Fruit fly (Drosophila melanogaster) whole organism, prepupa: Measurements from ENCODE around the gene CG9922.

Experiments
- Blimp-1 ChIP-seq: fragments of 200-800 bp; sonication (Bioruptor generic); optimal IDR thresholded peaks from 3 replicates; lab custom pipeline; 2017; ENCODE audit warnings: missing biosample characterization, missing genetic modification characterization, mild to moderate bottlenecking, moderate library complexity, missing genetic modification reagents
- CG10631 ChIP-seq: fragments of 200-800 bp; sonication (Bioruptor generic); optimal IDR thresholded peaks from 2 replicates; lab custom pipeline; 2016; ENCODE audit warnings: missing biosample characterization, missing genetic modification characterization
- CG11762 ChIP-seq: fragments of 200-800 bp; sonication (Bioruptor generic); optimal IDR thresholded peaks from 3 replicates; lab custom pipeline; 2016; ENCODE audit warnings: missing biosample characterization, missing genetic modification characterization; ENCODE audit not compliant: insufficient read depth
- CG11902 ChIP-seq: fragments of 200-800 bp; sonication (Bioruptor generic); optimal IDR thresholded peaks from 3 replicates; lab custom pipeline; 2016; ENCODE audit warnings: missing biosample characterization, missing genetic modification characterization
- CG15336 ChIP-seq: fragments of 200-800 bp; sonication (Bioruptor generic); IDR thresholded peaks from 2 replicates; pipeline ENCODE4 v1.3.6; 2022; ENCODE audit warnings: missing biosample characterization, missing genetic modification characterization
- CG1621 ChIP-seq: fragments of 200-800 bp; sonication (Bioruptor generic); optimal IDR thresholded peaks from 3 replicates; lab custom pipeline; 2018; ENCODE audit warnings: missing biosample characterization, mild to moderate bottlenecking, missing genetic modification characterization
- CG3032 ChIP-seq: fragments of 200-800 bp; optimal IDR thresholded peaks from 2 replicates; lab custom pipeline; 2019; ENCODE audit warnings: missing biosample characterization, mild to moderate bottlenecking, missing genetic modification characterization, moderate library complexity
- CG31627 ChIP-seq: fragments of 200-800 bp; sonication (Bioruptor generic); optimal IDR thresholded peaks from 3 replicates; lab custom pipeline; 2016; ENCODE audit warnings: missing biosample characterization, missing genetic modification characterization
- CG32006 ChIP-seq: fragments of 200-800 bp; sonication (Bioruptor generic); optimal IDR thresholded peaks from 3 replicates; lab custom pipeline; 2017; ENCODE audit warnings: missing biosample characterization, mild to moderate bottlenecking, missing genetic modification characterization
- CG3919 ChIP-seq: fragments of 200-800 bp; sonication (Bioruptor generic); optimal IDR thresholded peaks from 3 replicates; lab custom pipeline; 2016; ENCODE audit warnings: missing biosample characterization, missing genetic modification characterization
- CG4318 ChIP-seq: fragments of 200-800 bp; sonication (Bioruptor generic); optimal IDR thresholded peaks from 3 replicates; lab custom pipeline; 2017; ENCODE audit warnings: missing biosample characterization, mild to moderate bottlenecking, missing genetic modification characterization
- CG6163 ChIP-seq: fragments of 200-800 bp; sonication (Bioruptor generic); IDR thresholded peaks from 3 replicates; pipeline ENCODE4 v1.3.6; 2022; ENCODE audit warnings: missing biosample characterization, missing genetic modification characterization
- CG6276 ChIP-seq: fragments of 200-800 bp; sonication (Bioruptor generic); optimal IDR thresholded peaks from 2 replicates; lab custom pipeline; 2017; ENCODE audit warnings: missing biosample characterization, mild to moderate bottlenecking, missing genetic modification characterization
- CG6792 ChIP-seq: fragments of 200-800 bp; sonication (Bioruptor generic); optimal IDR thresholded peaks from 3 replicates; lab custom pipeline; 2016; ENCODE audit warnings: missing biosample characterization, missing genetic modification characterization
- CG6808 ChIP-seq: fragments of 200-800 bp; sonication (Bioruptor generic); optimal IDR thresholded peaks from 3 replicates; lab custom pipeline; 2017; ENCODE audit warnings: missing biosample characterization, missing genetic modification characterization, mild to moderate bottlenecking, moderate library complexity, missing genetic modification reagents
- CG6854 ChIP-seq: fragments of 200-800 bp; sonication (Bioruptor generic); optimal IDR thresholded peaks from 2 replicates; lab custom pipeline; 2017; ENCODE audit warnings: missing biosample characterization, mild to moderate bottlenecking, missing genetic modification characterization
- CG7368 ChIP-seq: fragments of 200-800 bp; sonication (Bioruptor generic); optimal IDR thresholded peaks from 3 replicates; lab custom pipeline; 2016; ENCODE audit warnings: missing biosample characterization, missing genetic modification characterization
- CG8119 ChIP-seq: fragments of 200-800 bp; sonication (Bioruptor generic); IDR thresholded peaks from 3 replicates; pipeline ENCODE4 v1.3.6; 2022; ENCODE audit warnings: missing biosample characterization, missing genetic modification characterization
- CG9139 ChIP-seq: fragments of 200-800 bp; sonication (Bioruptor generic); optimal IDR thresholded peaks from 3 replicates; lab custom pipeline; 2017; ENCODE audit warnings: missing biosample characterization, mild to moderate bottlenecking, missing genetic modification characterization
- Eip78C ChIP-seq: fragments of 200-800 bp; sonication (Bioruptor generic); peaks from one replicate; lab custom pipeline; 2016; ENCODE audit warnings: missing biosample characterization, missing genetic modification characterization
- Eip93F ChIP-seq: fragments of 200-800 bp; sonication (Bioruptor generic); optimal IDR thresholded peaks from 2 replicates; lab custom pipeline; 2016; ENCODE audit warnings: missing biosample characterization, mild to moderate bottlenecking, missing genetic modification characterization
- Ets21C ChIP-seq: fragments of 200-800 bp; sonication (Bioruptor generic); optimal IDR thresholded peaks from 3 replicates; lab custom pipeline; 2016; ENCODE audit warnings: missing biosample characterization, missing genetic modification characterization
- Gug ChIP-seq: fragments of 200-800 bp; sonication (Bioruptor generic); IDR thresholded peaks from 2 replicates; pipeline ENCODE4 v1.3.6; 2022; ENCODE audit warnings: missing biosample characterization, missing genetic modification characterization
- Hr39 ChIP-seq: fragments of 200-800 bp; sonication (Bioruptor generic); optimal IDR thresholded peaks from 2 replicates; lab custom pipeline; 2016; ENCODE audit warnings: missing biosample characterization, missing genetic modification characterization
- Lpt ChIP-seq: fragments of 200-800 bp; sonication (Bioruptor generic); optimal IDR thresholded peaks from 3 replicates; lab custom pipeline; 2016; ENCODE audit warnings: missing biosample characterization, missing genetic modification characterization
- Met ChIP-seq: fragments of 200-800 bp; sonication (Bioruptor generic); optimal IDR thresholded peaks from 3 replicates; lab custom pipeline; 2016; ENCODE audit warnings: missing biosample characterization, missing genetic modification characterization
- Sox102F ChIP-seq: fragments of 200-800 bp; sonication (Bioruptor generic); optimal IDR thresholded peaks from 2 replicates; lab custom pipeline; 2016; ENCODE audit warnings: missing biosample characterization, mild to moderate bottlenecking, missing genetic modification characterization
- Sox14 ChIP-seq: fragments of 200-800 bp; sonication (Bioruptor generic); optimal IDR thresholded peaks from 3 replicates; lab custom pipeline; 2016; ENCODE audit warnings: missing biosample characterization, missing genetic modification characterization
- Sox15 ChIP-seq: fragments of 200-800 bp; sonication (Bioruptor generic); optimal IDR thresholded peaks from 3 replicates; lab custom pipeline; 2016; ENCODE audit warnings: missing biosample characterization, missing genetic modification characterization
- achi ChIP-seq: fragments of 200-800 bp; sonication (Bioruptor generic); optimal IDR thresholded peaks from 3 replicates; lab custom pipeline; 2016; ENCODE audit warnings: missing biosample characterization, missing genetic modification characterization
- acj6 ChIP-seq: fragments of 200-800 bp; sonication (Bioruptor generic); optimal IDR thresholded peaks from 3 replicates; lab custom pipeline; 2016; ENCODE audit warnings: missing biosample characterization, missing genetic modification characterization
- dsx ChIP-seq: fragments of 200-800 bp; optimal IDR thresholded peaks from 3 replicates; lab custom pipeline; 2019; ENCODE audit warnings: missing biosample characterization, mild to moderate bottlenecking, missing genetic modification characterization, moderate library complexity; ENCODE audit not compliant: poor library complexity, severe bottlenecking
- eg ChIP-seq: fragments of 200-800 bp; sonication (Bioruptor generic); IDR thresholded peaks from 3 replicates; pipeline ENCODE4 v1.3.6; 2022; ENCODE audit warnings: missing biosample characterization, missing genetic modification characterization
- esn ChIP-seq: fragments of 200-800 bp; sonication (Bioruptor generic); optimal IDR thresholded peaks from 2 replicates; lab custom pipeline; 2016; ENCODE audit warnings: missing biosample characterization, mild to moderate bottlenecking, missing genetic modification characterization, moderate library complexity
- fd59A ChIP-seq: fragments of 200-800 bp; sonication (Bioruptor generic); optimal IDR thresholded peaks from 2 replicates; lab custom pipeline; 2017; ENCODE audit warnings: missing biosample characterization, mild to moderate bottlenecking, missing genetic modification characterization, missing genetic modification reagents
- fkh ChIP-seq: fragments of 200-800 bp; sonication (Bioruptor generic); optimal IDR thresholded peaks from 3 replicates; lab custom pipeline; 2017; ENCODE audit warnings: missing biosample characterization, mild to moderate bottlenecking, missing genetic modification characterization, moderate library complexity
- net ChIP-seq: fragments of 200-800 bp; sonication (Bioruptor generic); optimal IDR thresholded peaks from 3 replicates; lab custom pipeline; 2016; ENCODE audit warnings: missing biosample characterization, missing genetic modification characterization
- spab ChIP-seq: fragments of 200-800 bp; sonication (Bioruptor generic); optimal IDR thresholded peaks from 2 replicates; lab custom pipeline; 2017; ENCODE audit warnings: missing biosample characterization, mild to moderate bottlenecking, missing genetic modification characterization, missing genetic modification reagents
- svp ChIP-seq: fragments of 200-800 bp; sonication (Bioruptor generic); peaks from one replicate; lab custom pipeline; 2016; ENCODE audit warnings: missing biosample characterization, missing genetic modification characterization
- vri ChIP-seq: fragments of 200-800 bp; sonication (Bioruptor generic); optimal IDR thresholded peaks from 3 replicates; lab custom pipeline; 2016; ENCODE audit warnings: missing biosample characterization, mild to moderate bottlenecking, missing genetic modification characterization

The CG9922 gene

DNA sequence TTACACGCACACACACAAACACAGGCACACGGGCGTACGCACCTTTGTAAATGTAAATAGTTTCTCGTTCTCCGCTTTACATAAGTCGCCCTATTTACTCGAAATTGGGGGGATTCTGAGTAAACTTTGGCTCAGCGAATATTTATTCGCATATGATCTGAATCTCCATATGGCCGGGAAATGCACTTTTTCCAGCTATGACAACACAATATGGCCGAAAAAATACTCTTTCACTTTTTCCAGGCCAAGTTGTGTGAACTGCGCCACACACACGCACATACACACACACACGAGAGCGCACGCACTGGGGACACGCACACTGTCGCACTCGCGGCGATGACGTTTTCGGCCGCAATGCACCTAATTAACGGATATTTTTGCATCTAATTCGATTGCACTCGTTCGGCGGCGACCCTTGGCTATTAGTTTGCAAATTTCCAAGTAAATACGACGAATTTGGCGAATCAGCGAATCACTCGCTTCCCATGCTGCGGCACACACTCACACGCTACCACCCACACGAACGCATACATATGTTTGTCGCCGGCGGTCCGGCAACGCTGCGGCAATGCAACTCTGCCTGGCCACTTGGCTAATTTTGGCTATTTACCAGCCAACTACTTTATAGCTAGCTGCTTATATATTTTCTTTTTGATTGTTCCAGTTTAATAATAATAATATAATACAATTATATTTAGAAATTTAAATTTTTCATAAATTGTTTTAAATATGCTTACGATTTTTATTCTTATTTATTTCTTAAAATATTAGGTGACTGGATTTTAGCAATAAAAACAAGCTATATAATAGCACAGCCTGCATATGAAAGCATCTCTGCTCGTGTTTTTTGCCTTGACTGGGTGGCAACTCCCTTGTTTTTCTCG is 4.4 kb downstream of the CG9922 start, which contains the start of the genes rdx and CG3061 (continued):
- TF ChIP-seq CG10631 = peak; percentile 67
- TF ChIP-seq Sox15 (GFP tag; lab: Kevin White, UChicago) = no peak
- TF ChIP-seq CG7368 (GFP tag; lab: Kevin White, UChicago) = no peak
- TF ChIP-seq spab = no peak
- TF ChIP-seq Met (GFP tag; lab: Kevin White, UChicago) = no peak
- peak; percentile 38 for TF ChIP-seq Eip78C (GFP tag; lab: Kevin White, UChicago)
- no peak for TF ChIP-seq CG6792 (GFP tag; lab: Kevin White, UChicago)
- TF ChIP-seq fkh (GFP tag; lab: Kevin White, UChicago) = peak; percentile 74
- TF ChIP-seq Gug = no peak
- peak; percentile 37 for TF ChIP-seq CG11902 (GFP tag; lab: Kevin White, UChicago)
- TF ChIP-seq Hr39 (GFP tag; lab: Kevin White, UChicago) = peak; percentile 7
- no peak for TF ChIP-seq net (GFP tag; lab: Kevin White, UChicago)
- peak; percentile 5 for TF ChIP-seq CG31627 (GFP tag; lab: Kevin White, UChicago)
- TF ChIP-seq CG32006 (GFP tag; lab: Kevin White, UChicago) = peak; percentile 63
- TF ChIP-seq CG4318 (GFP tag; lab: Kevin White, UChicago) = peak; percentile 19
- no peak for TF ChIP-seq CG15336
- 0 out of 3 replicates have a peak, but pooled peaks have one; percentile 10 for TF ChIP-seq CG6163
- TF ChIP-seq Blimp-1 = no peak
- no peak for TF ChIP-seq Sox14 (GFP tag; lab: Kevin White, UChicago)
- no peak for TF ChIP-seq CG3919
- no peak for TF ChIP-seq Ets21C (GFP tag; lab: Kevin White, UChicago)
- no peak; the same call in 2 of the 3 replicates for TF ChIP-seq eg (GFP tag; lab: Robert Waterston, UW)
- no peak for TF ChIP-seq CG6276
- TF ChIP-seq CG6854 (GFP tag; lab: Kevin White, UChicago) = no peak
- TF ChIP-seq CG6808 = peak; percentile 0
- no peak for TF ChIP-seq CG9139
- TF ChIP-seq esn (GFP tag; lab: Kevin White, UChicago) = peak; percentile 28
- TF ChIP-seq CG1621 (tag; lab: Kevin White, UChicago) = no peak
- TF ChIP-seq CG3032 (tag; lab: Kevin White, UChicago) = peak; percentile 66
- TF ChIP-seq, all 60 proteins: peak for 26

DNA sequence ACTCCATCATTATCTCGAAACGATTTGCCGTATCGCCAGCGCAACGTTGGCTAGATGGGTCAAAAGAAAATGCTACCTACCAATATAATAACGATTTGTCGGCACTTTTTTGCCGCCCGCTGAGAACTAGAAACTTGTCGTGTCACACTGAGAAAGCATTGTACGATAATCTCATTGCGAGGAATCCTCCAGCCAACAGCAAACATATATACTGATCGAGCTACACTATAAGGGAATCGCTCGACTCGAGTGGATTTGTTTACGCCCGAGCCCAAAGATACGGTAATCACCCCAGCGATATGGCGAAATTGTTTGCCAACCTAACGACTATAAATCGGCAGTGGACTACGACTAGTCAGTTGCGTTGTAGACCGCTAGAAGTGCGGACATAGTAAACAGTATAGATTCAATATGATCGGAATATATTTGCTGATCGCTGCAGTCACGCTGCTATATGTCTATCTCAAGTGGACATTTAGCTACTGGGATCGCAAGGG is 7.3 kb downstream of the CG9922 start, which contains the start of gene Cyp6d5:
Cyp6d5 (plus strand) TSS at position 356 of the 497 bp plus-strand sequence.
- TF ChIP-seq vri (GFP tag; lab: Kevin White, UChicago) = peak; percentile 45
- TF ChIP-seq acj6 (GFP tag; lab: Kevin White, UChicago) = no peak
- peak; percentile 58 for TF ChIP-seq fkh (GFP tag; lab: Kevin White, UChicago)
- TF ChIP-seq Gug = no peak
- TF ChIP-seq CG10631 = no peak
- no peak for TF ChIP-seq Lpt (GFP tag; lab: Kevin White, UChicago)
- TF ChIP-seq CG6276 = no peak
- no peak for TF ChIP-seq dsx (GFP tag; lab: Kevin White, UChicago)
- no peak for TF ChIP-seq Sox102F (GFP tag; lab: Kevin White, UChicago)
- TF ChIP-seq fd59A (GFP tag; lab: Kevin White, UChicago) = no peak
- no peak for TF ChIP-seq CG6792 (GFP tag; lab: Kevin White, UChicago)
- no peak for TF ChIP-seq CG6854 (GFP tag; lab: Kevin White, UChicago)
- TF ChIP-seq Hr39 (GFP tag; lab: Kevin White, UChicago) = no peak
- peak; percentile 70 for TF ChIP-seq svp (GFP tag; lab: Kevin White, UChicago)
- TF ChIP-seq Sox15 (GFP tag; lab: Kevin White, UChicago) = no peak
- TF ChIP-seq CG11762 (GFP tag; lab: Kevin White, UChicago) = no peak
- no peak for TF ChIP-seq CG8119 (GFP tag; lab: Robert Waterston, UW)
- TF ChIP-seq Eip93F (GFP tag; lab: Kevin White, UChicago) = no peak
- TF ChIP-seq achi (GFP tag; lab: Kevin White, UChicago) = no peak
- TF ChIP-seq CG7368 (GFP tag; lab: Kevin White, UChicago) = no peak
